Worm (Caenorhabditis elegans) whole organism, L1 larva: ENCODE results near the gene F46G11.4.
A peak's percentile ranks its signal among the peaks of the same experiment; 100 is the strongest.

Source experiments
- C04F5.9 ChIP-seq: sonication (generic microtip); optimal IDR thresholded peaks from 2 replicates; lab custom pipeline; 2016; ENCODE audit warnings: missing genetic modification characterization, missing compliant biosample characterization
- F16B12.6 ChIP-seq: fragments of 150-350 bp; optimal IDR thresholded peaks from 2 replicates; lab custom pipeline; 2014; ENCODE audit warnings: missing biosample characterization, missing genetic modification characterization
- ceh-82 ChIP-seq, 3 experiments: fragments of 150-350 bp in 1 of 3; sonication (generic microtip) in 2 of 3; optimal IDR thresholded peaks; 2 replicates each; lab custom pipeline; 2014 to 2017; ENCODE audit warnings: missing biosample characterization in 3 of 3, missing genetic modification characterization in 3 of 3
- efl-1 ChIP-seq, 4 experiments: fragments of 150-350 bp; optimal IDR thresholded peaks in 3 of 4; peaks in 1 of 4; 1 replicate in 1 of 4; 2 replicates in 3 of 4; lab custom pipeline; 2014; ENCODE audit warnings: missing biosample characterization in 2 of 4, missing genetic modification characterization in 2 of 4, missing genetic modification reagents in 2 of 4
- elt-2 ChIP-seq: sonication (generic microtip); optimal IDR thresholded peaks from 2 replicates; lab custom pipeline; 2016; ENCODE audit warnings: missing genetic modification characterization, mild to moderate bottlenecking, inconsistent platforms, missing compliant biosample characterization, missing genetic modification reagents
- isw-1 ChIP-seq: fragments of 200-800 bp; sonication (Bioruptor generic); IDR thresholded peaks from 2 replicates; pipeline ENCODE4 v1.3.6; 2022; ENCODE audit warnings: missing genetic modification characterization, missing compliant biosample characterization
- lin-13 ChIP-seq: fragments of 150-350 bp; optimal IDR thresholded peaks from 2 replicates; lab custom pipeline; 2014; ENCODE audit warnings: missing biosample characterization, missing genetic modification reagents, missing genetic modification characterization
- lsy-2 ChIP-seq, 2 experiments: fragments of 150-350 bp; optimal IDR thresholded peaks; 2 replicates each; lab custom pipeline; 2014; ENCODE audit warnings: missing biosample characterization in 2 of 2, missing genetic modification characterization in 2 of 2
- nhr-12 ChIP-seq: sonication (generic microtip); optimal IDR thresholded peaks from 2 replicates; lab custom pipeline; 2017; ENCODE audit warnings: missing biosample characterization, missing genetic modification characterization
- nhr-76 ChIP-seq: sonication (generic microtip); optimal IDR thresholded peaks from 2 replicates; lab custom pipeline; 2017; ENCODE audit warnings: missing biosample characterization, missing genetic modification characterization
- nhr-85 ChIP-seq: sonication (generic microtip); peaks from one replicate; lab custom pipeline; 2016; ENCODE audit warnings: missing genetic modification characterization, inconsistent platforms, missing compliant biosample characterization
- pqm-1 ChIP-seq: sonication (generic microtip); optimal IDR thresholded peaks from 3 replicates; lab custom pipeline; 2017; ENCODE audit warnings: missing biosample characterization, missing genetic modification characterization
- unc-62 ChIP-seq: fragments of 150-350 bp; optimal IDR thresholded peaks from 2 replicates; lab custom pipeline; 2014; ENCODE audit warnings: missing biosample characterization, missing genetic modification reagents, missing genetic modification characterization

DNA sequence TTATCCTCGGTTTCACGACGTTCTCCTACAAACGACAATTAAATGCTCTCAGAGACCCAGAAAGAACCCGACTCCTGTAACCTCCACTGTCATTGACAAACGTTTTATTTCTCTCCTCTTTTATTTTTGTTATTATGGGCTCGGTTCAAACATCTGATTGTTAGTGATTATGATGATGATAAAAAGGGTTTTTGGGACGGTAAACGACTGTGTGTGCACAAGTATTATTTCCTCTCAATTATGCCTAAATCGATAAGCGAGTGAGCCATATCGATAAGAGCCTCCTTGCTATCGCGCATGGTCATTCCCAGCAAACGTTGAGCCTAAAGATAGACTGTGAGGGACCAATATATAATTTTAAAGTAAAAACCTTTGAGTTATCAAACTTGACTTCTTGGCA is 33.2 kb upstream of the F46G11.4 start:
- no peak for TF ChIP-seq F16B12.6
- no peak for TF ChIP-seq nhr-85
- TF ChIP-seq efl-1 (optimal IDR thresholded peaks at IDR 0.05; lab: Kevin White, UChicago) = no peak
- TF ChIP-seq efl-1 (GFP tag; optimal IDR thresholded peaks at IDR 0.05 in 1 of 2; lab: Kevin White, UChicago) = no peak
- no peak for TF ChIP-seq nhr-12
- no peak for TF ChIP-seq ceh-82 (tag; optimal IDR thresholded peaks at IDR 0.05; lab: Kevin White, UChicago)
- TF ChIP-seq isw-1 = no peak
- TF ChIP-seq C04F5.9 = no peak
- TF ChIP-seq nhr-76 = no peak
- peak; percentile 41 for TF ChIP-seq elt-2 (tag; lab: Kevin White, UChicago)
- peak; percentile 36 for TF ChIP-seq pqm-1 (tag; lab: Kevin White, UChicago)
- no peak for TF ChIP-seq unc-62 (GFP tag; lab: Kevin White, UChicago)
- TF ChIP-seq lsy-2 (tag; optimal IDR thresholded peaks at IDR 0.05; lab: Kevin White, UChicago) = no peak
- TF ChIP-seq lin-13 (GFP tag; lab: Kevin White, UChicago) = no peak
